Fruit fly (Drosophila melanogaster) whole organism, pupa: Measurements from ENCODE around the gene CG32706.

ENCODE experiments used
- CG10348 ChIP-seq: fragments of 200-800 bp; sonication (Bioruptor generic); IDR thresholded peaks from 2 replicates; pipeline ENCODE4 v1.3.6; 2022; ENCODE audit warnings: missing biosample characterization, missing genetic modification characterization
- CG15710 ChIP-seq: fragments of 200-800 bp; sonication (Bioruptor generic); optimal IDR thresholded peaks from 2 replicates; lab custom pipeline; 2018; ENCODE audit warnings: missing biosample characterization, mild to moderate bottlenecking, missing genetic modification characterization, moderate library complexity
- CG4496 ChIP-seq: fragments of 200-800 bp; sonication (Bioruptor generic); IDR thresholded peaks from 3 replicates; pipeline ENCODE4 v1.3.6; 2022; ENCODE audit warnings: missing biosample characterization, missing genetic modification characterization
- CG8159 ChIP-seq: fragments of 200-800 bp; sonication (Bioruptor generic); optimal IDR thresholded peaks from 3 replicates; lab custom pipeline; 2018; ENCODE audit warnings: missing biosample characterization, mild to moderate bottlenecking, missing genetic modification characterization, moderate library complexity
- CG8301 ChIP-seq: fragments of 200-800 bp; sonication (Bioruptor generic); optimal IDR thresholded peaks from 2 replicates; lab custom pipeline; 2018; ENCODE audit warnings: missing biosample characterization, mild to moderate bottlenecking, missing genetic modification characterization
- CG9948 ChIP-seq: fragments of 200-800 bp; sonication (Bioruptor generic); optimal IDR thresholded peaks from 2 replicates; lab custom pipeline; 2018; ENCODE audit warnings: missing biosample characterization, mild to moderate bottlenecking, missing genetic modification characterization, moderate library complexity
- EcR ChIP-seq: fragments of 200-800 bp; sonication (Bioruptor generic); optimal IDR thresholded peaks from 3 replicates; lab custom pipeline; 2019; ENCODE audit warnings: missing biosample characterization, missing genetic modification characterization, mild to moderate bottlenecking, moderate library complexity, missing genetic modification reagents
- Ets98B ChIP-seq: fragments of 200-800 bp; sonication (Bioruptor generic); IDR thresholded peaks from 2 replicates; pipeline ENCODE4 v1.3.6; 2022; ENCODE audit warnings: missing biosample characterization, missing genetic modification characterization
- Pif1A ChIP-seq: fragments of 200-800 bp; sonication (Bioruptor generic); optimal IDR thresholded peaks from 3 replicates; lab custom pipeline; 2016; ENCODE audit warnings: missing biosample characterization, missing genetic modification characterization
- Pif1B ChIP-seq: fragments of 200-800 bp; sonication (Bioruptor generic); optimal IDR thresholded peaks from 3 replicates; lab custom pipeline; 2016; ENCODE audit warnings: missing biosample characterization, missing genetic modification characterization
- gl ChIP-seq: fragments of 200-800 bp; sonication (Bioruptor generic); optimal IDR thresholded peaks from 2 replicates; lab custom pipeline; 2018; ENCODE audit warnings: missing biosample characterization, mild to moderate bottlenecking, missing genetic modification characterization
- rn ChIP-seq: fragments of 200-800 bp; sonication (Bioruptor generic); IDR thresholded peaks from 2 replicates; pipeline ENCODE4 v1.3.6; 2022; ENCODE audit warnings: missing biosample characterization, missing genetic modification characterization

dm6 chrX:9068822-9069221, 18.1 kb upstream of the CG32706 start:
- TF ChIP-seq CG4496 (GFP tag; lab: Robert Waterston, UW) = peak; percentile 92
- peak; percentile 6 for TF ChIP-seq EcR
- peak; percentile 63 for TF ChIP-seq gl (tag; lab: Kevin White, UChicago)
- peak; percentile 68 for TF ChIP-seq CG15710
- peak; percentile 74 for TF ChIP-seq CG8301 (tag; lab: Kevin White, UChicago)
- TF ChIP-seq rn = peak; percentile 55; the same call in 1 of the 2 replicates
- TF ChIP-seq Ets98B (GFP tag; lab: Robert Waterston, UW) = peak; percentile 83
- peak; percentile 67 for TF ChIP-seq Pif1A (GFP tag; lab: Kevin White, UChicago)
- peak; percentile 75 for TF ChIP-seq CG8159 (tag; lab: Kevin White, UChicago)
- peak; percentile 37 for TF ChIP-seq CG9948
- TF ChIP-seq CG10348 (GFP tag; lab: Robert Waterston, UW) = no peak
- TF ChIP-seq Pif1B (GFP tag; lab: Kevin White, UChicago) = peak; percentile 63
